Fruit fly (Drosophila melanogaster) S2 (cell line): Measurements from ENCODE around the gene RpL6.

Experiments used
- CG8478 ChIP-seq: fragments of >200 bp; optimal IDR thresholded peaks from 2 replicates; lab custom pipeline; 2018
- CTCF ChIP-seq, 2 experiments: fragments of >200 bp; optimal IDR thresholded peaks; 2 replicates each; lab custom pipeline; 2018

DNA sequence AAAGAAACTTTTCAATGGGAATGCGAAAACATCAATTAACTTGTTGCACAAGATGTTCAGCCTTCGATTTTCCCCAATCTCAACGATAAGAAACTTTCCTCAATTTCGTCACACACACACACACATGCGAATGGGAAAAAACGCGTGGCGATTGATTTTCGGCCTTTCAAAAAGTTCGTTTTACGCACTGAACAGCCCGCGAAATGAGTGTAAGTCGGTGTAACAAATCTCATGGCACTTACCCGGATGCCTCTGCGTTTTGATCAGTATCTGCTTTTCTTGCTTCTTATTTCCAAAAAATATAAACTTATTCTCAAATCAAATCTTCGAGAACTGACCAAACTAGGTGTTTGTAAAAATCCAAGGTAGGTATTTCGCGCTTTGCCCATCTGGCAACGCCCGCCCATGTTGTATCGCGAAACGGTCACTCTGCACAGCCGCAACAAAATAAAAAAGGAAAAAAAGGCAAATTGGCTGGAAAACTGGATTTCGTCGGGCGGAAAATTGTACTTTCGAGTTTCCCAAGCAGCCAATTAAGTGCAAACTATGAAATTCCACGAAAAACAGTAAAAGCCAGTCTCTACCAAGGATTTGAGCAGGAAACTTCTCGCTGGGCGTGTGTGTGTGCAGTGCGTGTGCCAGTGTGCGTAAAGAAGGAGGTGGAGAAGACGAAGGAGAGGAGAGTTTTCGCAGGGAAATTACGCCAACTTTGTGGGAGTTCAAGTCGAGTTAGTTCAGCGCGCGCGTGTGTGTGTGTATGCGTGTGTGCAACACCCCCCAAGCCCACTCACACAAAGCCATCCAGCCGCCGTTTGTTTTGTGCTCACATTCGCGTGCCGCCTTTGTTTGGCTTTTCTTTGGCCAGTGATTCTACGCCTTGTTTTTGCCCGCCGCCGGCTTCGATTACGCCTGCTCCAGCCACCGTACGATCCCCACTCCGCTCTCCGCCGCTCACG is 14.9 kb upstream of the RpL6 start, which contains the start of gene Med:
- TF ChIP-seq CTCF (optimal IDR thresholded peaks at IDR 0.05; lab: Kevin White, UChicago) (no peak), CG8478 (lab: Kevin White, UChicago) (no peak)
